Worm (Caenorhabditis elegans): ENCODE results near the gene Y51B9A.8.

Y51B9A.8 gene

ce11 chrII:9438853-9439252 lies 40.2 kb downstream of the Y51B9A.8 start:
- TF ChIP-seq nhr-237 (tag; optimal IDR thresholded peaks at IDR 0.05) (no peak), hlh-1 (tag; optimal IDR thresholded peaks at IDR 0.05) (no peak), unc-62 (GFP tag; optimal IDR thresholded peaks at IDR 0.05) (no peak), drap-1 (GFP tag; optimal IDR thresholded peaks at IDR 0.05) (no peak), M03D4.4 (tag; optimal IDR thresholded peaks at IDR 0.05) (no peak), flh-1 (GFP tag; optimal IDR thresholded peaks at IDR 0.05) (no peak), lsy-2 (tag; optimal IDR thresholded peaks at IDR 0.05) (no peak), mls-2 (tag; optimal IDR thresholded peaks at IDR 0.05) (no peak), elt-3 (tag; optimal IDR thresholded peaks at IDR 0.05) (no peak), unc-120 (tag; optimal IDR thresholded peaks at IDR 0.05; ENCODE audit: poor library complexity, severe bottlenecking) (no peak), elt-1 (tag; optimal IDR thresholded peaks at IDR 0.05; ENCODE audit: borderline replicate concordance, insufficient read depth) (no peak), snpc-4 (tag; optimal IDR thresholded peaks at IDR 0.05) (no peak), zip-8 (tag; optimal IDR thresholded peaks at IDR 0.05) (no peak), tbx-8 (GFP tag; optimal IDR thresholded peaks at IDR 0.05) (no peak), lin-13 (tag; optimal IDR thresholded peaks at IDR 0.05) (no peak), mab-5 (tag; optimal IDR thresholded peaks at IDR 0.05) (no peak), ztf-11 (tag; optimal IDR thresholded peaks at IDR 0.05) (no peak), nhr-12 (tag; optimal IDR thresholded peaks at IDR 0.05) (no peak), mep-1 (tag; optimal IDR thresholded peaks at IDR 0.05) (no peak), nhr-2 (tag; optimal IDR thresholded peaks at IDR 0.05) (no peak)

- no peak for TF ChIP-seq unc-62 (GFP tag; optimal IDR thresholded peaks at IDR 0.05)
- TF ChIP-seq blmp-1 (tag; optimal IDR thresholded peaks at IDR 0.05): no peak
- no peak for TF ChIP-seq lin-32 (GFP tag; optimal IDR thresholded peaks at IDR 0.05)
- no peak for TF ChIP-seq hlh-1 (tag; optimal IDR thresholded peaks at IDR 0.05)
- TF ChIP-seq nhr-12 (tag; optimal IDR thresholded peaks at IDR 0.05): no peak
- no peak for TF ChIP-seq nhr-76 (tag; optimal IDR thresholded peaks at IDR 0.05)
- TF ChIP-seq ztf-11 (tag; optimal IDR thresholded peaks at IDR 0.05): no peak
- TF ChIP-seq mab-5 (tag; optimal IDR thresholded peaks at IDR 0.05): no peak
- TF ChIP-seq tbx-8 (GFP tag; optimal IDR thresholded peaks at IDR 0.05): no peak
- TF ChIP-seq ceh-39 (tag; optimal IDR thresholded peaks at IDR 0.05): no peak
- no peak for TF ChIP-seq ham-2 (GFP tag; optimal IDR thresholded peaks at IDR 0.05)
- no peak for TF ChIP-seq ceh-83 (GFP tag; optimal IDR thresholded peaks at IDR 0.05)
- no peak for TF ChIP-seq snpc-4 (tag; optimal IDR thresholded peaks at IDR 0.05)
- TF ChIP-seq elt-1 (tag; optimal IDR thresholded peaks at IDR 0.05; ENCODE audit: borderline replicate concordance, insufficient read depth): no peak
- no peak for TF ChIP-seq nhr-237 (tag; optimal IDR thresholded peaks at IDR 0.05)
- TF ChIP-seq unc-39 (tag; optimal IDR thresholded peaks at IDR 0.05): no peak
Observed at ce11 chrII:9440060-9440459, 41.4 kb downstream of the Y51B9A.8 start, which contains the start of gene chil-17. chil-17 (minus strand) TSS chrII:9440160.

- TF ChIP-seq mab-5 (tag; optimal IDR thresholded peaks at IDR 0.05): no peak
- no peak for TF ChIP-seq ceh-43 (GFP tag; optimal IDR thresholded peaks at IDR 0.05)
- TF ChIP-seq lsy-2 (tag; optimal IDR thresholded peaks at IDR 0.05): no peak
- TF ChIP-seq ceh-83 (GFP tag; optimal IDR thresholded peaks at IDR 0.05): no peak
- TF ChIP-seq drap-1 (GFP tag; optimal IDR thresholded peaks at IDR 0.05): no peak
- TF ChIP-seq mep-1 (tag; optimal IDR thresholded peaks at IDR 0.05): no peak
- TF ChIP-seq blmp-1 (tag; optimal IDR thresholded peaks at IDR 0.05): no peak
- TF ChIP-seq lin-13 (tag; optimal IDR thresholded peaks at IDR 0.05): no peak
- no peak for TF ChIP-seq hlh-1 (tag; optimal IDR thresholded peaks at IDR 0.05)
- no peak for TF ChIP-seq nhr-76 (tag; optimal IDR thresholded peaks at IDR 0.05)
- TF ChIP-seq ceh-39 (tag; optimal IDR thresholded peaks at IDR 0.05): no peak
- no peak for TF ChIP-seq snpc-4 (tag; optimal IDR thresholded peaks at IDR 0.05)
- TF ChIP-seq unc-62 (GFP tag; optimal IDR thresholded peaks at IDR 0.05): no peak
Observed at ce11 chrII:9441838-9442237, 43.2 kb downstream of the Y51B9A.8 start, which contains the start of gene chil-16. chil-16 (minus strand) TSS chrII:9441938.

- TF ChIP-seq unc-39 (tag; optimal IDR thresholded peaks at IDR 0.05) (no peak), ceh-39 (tag; optimal IDR thresholded peaks at IDR 0.05) (no peak), lsy-2 (tag; optimal IDR thresholded peaks at IDR 0.05) (no peak), ces-1 (GFP tag; optimal IDR thresholded peaks at IDR 0.05) (no peak), nhr-28 (tag; optimal IDR thresholded peaks at IDR 0.05) (no peak), bed-3 (GFP tag; optimal IDR thresholded peaks at IDR 0.05) (no peak), unc-62 (GFP tag; optimal IDR thresholded peaks at IDR 0.05) (no peak), ham-2 (GFP tag; optimal IDR thresholded peaks at IDR 0.05) (no peak), mab-5 (tag; optimal IDR thresholded peaks at IDR 0.05) (no peak)
Observed at ce11 chrII:9443522-9443921, 44.9 kb downstream of the Y51B9A.8 start, which contains the start of gene chil-15. chil-15 (minus strand) TSS chrII:9443622.

DNA sequence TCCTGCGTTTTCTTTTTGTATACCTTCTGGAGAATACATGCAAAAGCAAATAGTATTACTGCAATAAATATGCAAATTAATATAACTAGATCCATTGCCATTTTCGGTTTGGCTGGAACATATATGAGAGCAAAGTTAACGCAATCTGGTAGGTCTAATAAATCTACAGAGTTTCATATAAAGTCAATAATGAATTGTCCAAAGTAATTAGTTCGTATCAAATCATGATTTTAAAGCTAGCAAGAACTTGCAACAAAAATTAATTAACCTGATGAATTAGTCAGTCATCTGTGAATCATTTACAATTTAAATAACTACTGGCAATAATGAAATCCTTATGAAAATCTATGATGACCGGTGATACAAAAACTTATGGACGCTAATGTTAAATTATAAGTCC lies 46.7 kb downstream of the Y51B9A.8 start, which contains the start of gene R09D1.13:
TSS of gene R09D1.13 (minus strand) at position 101 of the 400 bp plus-strand sequence.
- TF ChIP-seq elt-1 (tag; optimal IDR thresholded peaks at IDR 0.05; ENCODE audit: borderline replicate concordance, insufficient read depth): no peak
- TF ChIP-seq bed-3 (GFP tag; optimal IDR thresholded peaks at IDR 0.05): no peak
- no peak for TF ChIP-seq ces-1 (GFP tag; optimal IDR thresholded peaks at IDR 0.05)
- no peak for TF ChIP-seq lin-32 (GFP tag; optimal IDR thresholded peaks at IDR 0.05)
- no peak for TF ChIP-seq hlh-1 (tag; optimal IDR thresholded peaks at IDR 0.05)
- TF ChIP-seq ceh-43 (GFP tag; optimal IDR thresholded peaks at IDR 0.05): no peak
- TF ChIP-seq unc-120 (tag; optimal IDR thresholded peaks at IDR 0.05; ENCODE audit: poor library complexity, severe bottlenecking): no peak
- no peak for TF ChIP-seq lsy-2 (tag; optimal IDR thresholded peaks at IDR 0.05)
- TF ChIP-seq flh-1 (GFP tag; optimal IDR thresholded peaks at IDR 0.05): no peak
- TF ChIP-seq nhr-237 (tag; optimal IDR thresholded peaks at IDR 0.05): no peak
